Worm (Caenorhabditis elegans) whole organism, L1 larva: Measurements from ENCODE around the gene wrt-4.

ENCODE experiments used
- aha-1 ChIP-seq: fragments of 150-350 bp; optimal IDR thresholded peaks from 2 replicates; lab custom pipeline; 2014; ENCODE audit warnings: missing biosample characterization, missing genetic modification characterization
- ceh-82 ChIP-seq, 3 experiments: fragments of 150-350 bp in 1 of 3; sonication (generic microtip) in 2 of 3; optimal IDR thresholded peaks; 2 replicates each; lab custom pipeline; 2014 to 2017; ENCODE audit warnings: missing biosample characterization in 3 of 3, missing genetic modification characterization in 3 of 3
- ceh-88 ChIP-seq: fragments of 200-800 bp; sonication (Bioruptor generic); IDR thresholded peaks from 2 replicates; pipeline ENCODE4 v1.3.6; 2022; ENCODE audit warnings: missing genetic modification characterization, missing compliant biosample characterization
- fkh-10 ChIP-seq: sonication (generic microtip); optimal IDR thresholded peaks from 2 replicates; lab custom pipeline; 2017; ENCODE audit warnings: missing biosample characterization, missing genetic modification reagents, missing genetic modification characterization
- skn-1 ChIP-seq: fragments of 150-350 bp; optimal IDR thresholded peaks from 2 replicates; lab custom pipeline; 2014; ENCODE audit warnings: missing biosample characterization, missing genetic modification characterization
- snpc-4 ChIP-seq: fragments of 150-350 bp; optimal IDR thresholded peaks from 2 replicates; lab custom pipeline; 2014; ENCODE audit warnings: missing biosample characterization, missing genetic modification characterization
- snu-23 ChIP-seq: sonication (generic microtip); optimal IDR thresholded peaks from 2 replicates; lab custom pipeline; 2016; ENCODE audit warnings: missing genetic modification characterization, missing compliant biosample characterization
- unc-62 ChIP-seq: fragments of 150-350 bp; optimal IDR thresholded peaks from 2 replicates; lab custom pipeline; 2014; ENCODE audit warnings: missing biosample characterization, missing genetic modification reagents, missing genetic modification characterization
- zag-1 ChIP-seq: fragments of 150-350 bp; optimal IDR thresholded peaks from 2 replicates; lab custom pipeline; 2014; ENCODE audit warnings: missing biosample characterization, missing genetic modification characterization

DNA sequence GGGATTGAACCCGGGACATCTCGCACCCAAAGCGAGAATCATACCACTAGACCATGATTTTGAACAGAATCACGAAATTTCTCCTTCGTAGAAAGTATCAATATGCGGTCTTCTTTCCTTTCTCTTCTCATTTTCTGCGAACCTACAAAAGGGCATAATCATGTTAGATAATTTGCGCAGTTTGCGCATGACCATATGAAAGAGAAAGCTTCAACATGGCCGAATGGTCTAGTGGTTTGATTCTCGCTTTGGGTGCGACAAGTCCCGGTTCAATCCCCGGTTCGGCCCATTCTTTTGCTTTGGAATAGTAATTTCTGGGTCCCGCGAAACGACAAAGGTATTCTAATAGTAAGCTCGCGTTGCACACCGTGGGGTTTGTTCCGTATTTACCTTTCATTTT lies 9.3 kb downstream of the wrt-4 start:
- TF ChIP-seq zag-1 (tag; lab: Kevin White, UChicago) (no peak), ceh-88 (GFP tag; lab: Robert Waterston, UW) (no peak), skn-1 (tag; lab: Kevin White, UChicago) (no peak), fkh-10 (GFP tag; lab: Kevin White, UChicago) (no peak), ceh-82 (tag; optimal IDR thresholded peaks at IDR 0.05; lab: Kevin White, UChicago) (no peak), snpc-4 (tag; lab: Kevin White, UChicago) (no peak), aha-1 (tag; lab: Kevin White, UChicago) (no peak), unc-62 (no peak), snu-23 (GFP tag; lab: Kevin White, UChicago) (no peak)
